Fruit fly (Drosophila melanogaster) whole organism, prepupa: Measurements from ENCODE around the gene mamo.
A peak's percentile ranks its signal among the peaks of the same experiment; 100 is the strongest.

Experiments
- Blimp-1 ChIP-seq: fragments of 200-800 bp; sonication (Bioruptor generic); optimal IDR thresholded peaks from 3 replicates; lab custom pipeline; 2017; ENCODE audit warnings: missing biosample characterization, missing genetic modification characterization, mild to moderate bottlenecking, moderate library complexity, missing genetic modification reagents
- CG10631 ChIP-seq: fragments of 200-800 bp; sonication (Bioruptor generic); optimal IDR thresholded peaks from 2 replicates; lab custom pipeline; 2016; ENCODE audit warnings: missing biosample characterization, missing genetic modification characterization
- CG11762 ChIP-seq: fragments of 200-800 bp; sonication (Bioruptor generic); optimal IDR thresholded peaks from 3 replicates; lab custom pipeline; 2016; ENCODE audit warnings: missing biosample characterization, missing genetic modification characterization; ENCODE audit not compliant: insufficient read depth
- CG1621 ChIP-seq: fragments of 200-800 bp; sonication (Bioruptor generic); optimal IDR thresholded peaks from 3 replicates; lab custom pipeline; 2018; ENCODE audit warnings: missing biosample characterization, mild to moderate bottlenecking, missing genetic modification characterization
- CG16779 ChIP-seq: fragments of 200-800 bp; sonication (Bioruptor generic); optimal IDR thresholded peaks from 3 replicates; lab custom pipeline; 2017; ENCODE audit warnings: missing biosample characterization, mild to moderate bottlenecking, missing genetic modification characterization
- CG3032 ChIP-seq: fragments of 200-800 bp; optimal IDR thresholded peaks from 2 replicates; lab custom pipeline; 2019; ENCODE audit warnings: missing biosample characterization, mild to moderate bottlenecking, missing genetic modification characterization, moderate library complexity
- CG31627 ChIP-seq: fragments of 200-800 bp; sonication (Bioruptor generic); optimal IDR thresholded peaks from 3 replicates; lab custom pipeline; 2016; ENCODE audit warnings: missing biosample characterization, missing genetic modification characterization
- CG32006 ChIP-seq: fragments of 200-800 bp; sonication (Bioruptor generic); optimal IDR thresholded peaks from 3 replicates; lab custom pipeline; 2017; ENCODE audit warnings: missing biosample characterization, mild to moderate bottlenecking, missing genetic modification characterization
- CG3919 ChIP-seq: fragments of 200-800 bp; sonication (Bioruptor generic); optimal IDR thresholded peaks from 3 replicates; lab custom pipeline; 2016; ENCODE audit warnings: missing biosample characterization, missing genetic modification characterization
- CG4318 ChIP-seq: fragments of 200-800 bp; sonication (Bioruptor generic); optimal IDR thresholded peaks from 3 replicates; lab custom pipeline; 2017; ENCODE audit warnings: missing biosample characterization, mild to moderate bottlenecking, missing genetic modification characterization
- CG6163 ChIP-seq: fragments of 200-800 bp; sonication (Bioruptor generic); IDR thresholded peaks from 3 replicates; pipeline ENCODE4 v1.3.6; 2022; ENCODE audit warnings: missing biosample characterization, missing genetic modification characterization
- CG6276 ChIP-seq: fragments of 200-800 bp; sonication (Bioruptor generic); optimal IDR thresholded peaks from 2 replicates; lab custom pipeline; 2017; ENCODE audit warnings: missing biosample characterization, mild to moderate bottlenecking, missing genetic modification characterization
- CG6792 ChIP-seq: fragments of 200-800 bp; sonication (Bioruptor generic); optimal IDR thresholded peaks from 3 replicates; lab custom pipeline; 2016; ENCODE audit warnings: missing biosample characterization, missing genetic modification characterization
- CG6808 ChIP-seq: fragments of 200-800 bp; sonication (Bioruptor generic); optimal IDR thresholded peaks from 3 replicates; lab custom pipeline; 2017; ENCODE audit warnings: missing biosample characterization, missing genetic modification characterization, mild to moderate bottlenecking, moderate library complexity, missing genetic modification reagents
- CG6854 ChIP-seq: fragments of 200-800 bp; sonication (Bioruptor generic); optimal IDR thresholded peaks from 2 replicates; lab custom pipeline; 2017; ENCODE audit warnings: missing biosample characterization, mild to moderate bottlenecking, missing genetic modification characterization
- CG8119 ChIP-seq: fragments of 200-800 bp; sonication (Bioruptor generic); IDR thresholded peaks from 3 replicates; pipeline ENCODE4 v1.3.6; 2022; ENCODE audit warnings: missing biosample characterization, missing genetic modification characterization
- CG8319 ChIP-seq: fragments of 200-800 bp; sonication (Bioruptor generic); optimal IDR thresholded peaks from 3 replicates; lab custom pipeline; 2016; ENCODE audit warnings: missing biosample characterization, missing genetic modification characterization
- CG8632 ChIP-seq: fragments of 200-800 bp; sonication (Bioruptor generic); optimal IDR thresholded peaks from 3 replicates; lab custom pipeline; 2016; ENCODE audit warnings: missing biosample characterization, missing genetic modification characterization
- CG9139 ChIP-seq: fragments of 200-800 bp; sonication (Bioruptor generic); optimal IDR thresholded peaks from 3 replicates; lab custom pipeline; 2017; ENCODE audit warnings: missing biosample characterization, mild to moderate bottlenecking, missing genetic modification characterization
- Eip78C ChIP-seq: fragments of 200-800 bp; sonication (Bioruptor generic); peaks from one replicate; lab custom pipeline; 2016; ENCODE audit warnings: missing biosample characterization, missing genetic modification characterization
- Eip93F ChIP-seq: fragments of 200-800 bp; sonication (Bioruptor generic); optimal IDR thresholded peaks from 2 replicates; lab custom pipeline; 2016; ENCODE audit warnings: missing biosample characterization, mild to moderate bottlenecking, missing genetic modification characterization
- Ets21C ChIP-seq: fragments of 200-800 bp; sonication (Bioruptor generic); optimal IDR thresholded peaks from 3 replicates; lab custom pipeline; 2016; ENCODE audit warnings: missing biosample characterization, missing genetic modification characterization
- Ets96B ChIP-seq: fragments of 200-800 bp; optimal IDR thresholded peaks from 2 replicates; lab custom pipeline; 2019; ENCODE audit warnings: missing biosample characterization, mild to moderate bottlenecking, missing genetic modification characterization, moderate library complexity
- Lpt ChIP-seq: fragments of 200-800 bp; sonication (Bioruptor generic); optimal IDR thresholded peaks from 3 replicates; lab custom pipeline; 2016; ENCODE audit warnings: missing biosample characterization, missing genetic modification characterization
- Met ChIP-seq: fragments of 200-800 bp; sonication (Bioruptor generic); optimal IDR thresholded peaks from 3 replicates; lab custom pipeline; 2016; ENCODE audit warnings: missing biosample characterization, missing genetic modification characterization
- OdsH ChIP-seq: fragments of 200-800 bp; sonication (Bioruptor generic); optimal IDR thresholded peaks from 3 replicates; lab custom pipeline; 2016; ENCODE audit warnings: missing biosample characterization, missing genetic modification characterization
- Smox ChIP-seq: fragments of 200-800 bp; sonication (Bioruptor generic); optimal IDR thresholded peaks from 3 replicates; lab custom pipeline; 2016; ENCODE audit warnings: missing biosample characterization, missing genetic modification characterization
- Sox102F ChIP-seq: fragments of 200-800 bp; sonication (Bioruptor generic); optimal IDR thresholded peaks from 2 replicates; lab custom pipeline; 2016; ENCODE audit warnings: missing biosample characterization, mild to moderate bottlenecking, missing genetic modification characterization
- Sox14 ChIP-seq: fragments of 200-800 bp; sonication (Bioruptor generic); optimal IDR thresholded peaks from 3 replicates; lab custom pipeline; 2016; ENCODE audit warnings: missing biosample characterization, missing genetic modification characterization
- Sox15 ChIP-seq: fragments of 200-800 bp; sonication (Bioruptor generic); optimal IDR thresholded peaks from 3 replicates; lab custom pipeline; 2016; ENCODE audit warnings: missing biosample characterization, missing genetic modification characterization
- acj6 ChIP-seq: fragments of 200-800 bp; sonication (Bioruptor generic); optimal IDR thresholded peaks from 3 replicates; lab custom pipeline; 2016; ENCODE audit warnings: missing biosample characterization, missing genetic modification characterization
- cyc ChIP-seq: fragments of 200-800 bp; sonication (Bioruptor generic); optimal IDR thresholded peaks from 3 replicates; lab custom pipeline; 2016; ENCODE audit warnings: missing biosample characterization, missing genetic modification characterization
- dac ChIP-seq: fragments of 200-800 bp; sonication (Bioruptor generic); optimal IDR thresholded peaks from 2 replicates; lab custom pipeline; 2017; ENCODE audit warnings: missing biosample characterization, mild to moderate bottlenecking, missing genetic modification characterization
- esn ChIP-seq: fragments of 200-800 bp; sonication (Bioruptor generic); optimal IDR thresholded peaks from 2 replicates; lab custom pipeline; 2016; ENCODE audit warnings: missing biosample characterization, mild to moderate bottlenecking, missing genetic modification characterization, moderate library complexity
- fd59A ChIP-seq: fragments of 200-800 bp; sonication (Bioruptor generic); optimal IDR thresholded peaks from 2 replicates; lab custom pipeline; 2017; ENCODE audit warnings: missing biosample characterization, mild to moderate bottlenecking, missing genetic modification characterization, missing genetic modification reagents
- fkh ChIP-seq: fragments of 200-800 bp; sonication (Bioruptor generic); optimal IDR thresholded peaks from 3 replicates; lab custom pipeline; 2017; ENCODE audit warnings: missing biosample characterization, mild to moderate bottlenecking, missing genetic modification characterization, moderate library complexity
- lz ChIP-seq: fragments of 200-800 bp; sonication (Bioruptor generic); optimal IDR thresholded peaks from 3 replicates; lab custom pipeline; 2016; ENCODE audit warnings: missing biosample characterization, missing genetic modification characterization
- pdm3 ChIP-seq: fragments of 200-800 bp; sonication (Bioruptor generic); optimal IDR thresholded peaks from 3 replicates; lab custom pipeline; 2016; ENCODE audit warnings: missing biosample characterization, missing genetic modification characterization
- salr ChIP-seq, 2 experiments: fragments of 200-800 bp; sonication (Bioruptor generic); optimal IDR thresholded peaks; 3 replicates each; lab custom pipeline; 2016 to 2018; ENCODE audit warnings: missing biosample characterization in 2 of 2, missing genetic modification characterization in 2 of 2, mild to moderate bottlenecking in 1 of 2
- spab ChIP-seq: fragments of 200-800 bp; sonication (Bioruptor generic); optimal IDR thresholded peaks from 2 replicates; lab custom pipeline; 2017; ENCODE audit warnings: missing biosample characterization, mild to moderate bottlenecking, missing genetic modification characterization, missing genetic modification reagents
- ss ChIP-seq, 2 experiments: fragments of 200-800 bp; sonication (Bioruptor generic); optimal IDR thresholded peaks; 2 replicates in 1 of 2; 3 replicates in 1 of 2; lab custom pipeline; 2017 to 2018; ENCODE audit warnings: mild to moderate bottlenecking in 2 of 2, missing biosample characterization in 2 of 2, missing genetic modification characterization in 2 of 2, moderate library complexity in 1 of 2
- topi ChIP-seq: fragments of 200-800 bp; sonication (Bioruptor generic); optimal IDR thresholded peaks from 3 replicates; lab custom pipeline; 2016; ENCODE audit warnings: missing biosample characterization, missing genetic modification characterization
- vri ChIP-seq: fragments of 200-800 bp; sonication (Bioruptor generic); optimal IDR thresholded peaks from 3 replicates; lab custom pipeline; 2016; ENCODE audit warnings: missing biosample characterization, mild to moderate bottlenecking, missing genetic modification characterization

Gene mamo

DNA sequence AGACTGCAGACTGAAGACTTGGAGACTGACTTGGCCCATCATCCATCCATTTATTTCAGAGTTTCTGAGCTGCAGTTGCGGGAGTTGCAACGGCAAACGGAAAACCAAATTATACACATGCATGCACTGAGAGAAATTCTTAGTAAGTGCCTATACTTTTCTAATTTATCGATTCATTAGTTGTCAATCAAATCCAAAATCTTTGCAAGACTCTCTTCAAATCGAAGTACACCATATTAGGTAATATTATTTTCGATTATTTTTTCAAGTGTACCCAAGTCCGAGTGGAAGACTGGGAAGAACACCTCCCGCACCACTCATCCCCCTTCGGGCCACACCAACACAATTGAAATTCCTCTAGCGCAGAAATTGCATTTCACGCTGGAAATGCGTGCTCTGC, 38.9 kb downstream of the mamo start (continued):
- TF ChIP-seq CG11762 (GFP tag; lab: Kevin White, UChicago) (no peak), topi (GFP tag; lab: Kevin White, UChicago) (peak; percentile 46), CG6163 (GFP tag; lab: Robert Waterston, UW) (peak; percentile 52; the same call in 1 of the 3 replicates), Lpt (peak; percentile 28), Ets96B (peak; percentile 44), salr (GFP tag; optimal IDR thresholded peaks at IDR 0.05; lab: Kevin White, UChicago) (peak in 1 of 2 experiments; percentile 25), Sox15 (GFP tag; lab: Kevin White, UChicago) (no peak)

DNA sequence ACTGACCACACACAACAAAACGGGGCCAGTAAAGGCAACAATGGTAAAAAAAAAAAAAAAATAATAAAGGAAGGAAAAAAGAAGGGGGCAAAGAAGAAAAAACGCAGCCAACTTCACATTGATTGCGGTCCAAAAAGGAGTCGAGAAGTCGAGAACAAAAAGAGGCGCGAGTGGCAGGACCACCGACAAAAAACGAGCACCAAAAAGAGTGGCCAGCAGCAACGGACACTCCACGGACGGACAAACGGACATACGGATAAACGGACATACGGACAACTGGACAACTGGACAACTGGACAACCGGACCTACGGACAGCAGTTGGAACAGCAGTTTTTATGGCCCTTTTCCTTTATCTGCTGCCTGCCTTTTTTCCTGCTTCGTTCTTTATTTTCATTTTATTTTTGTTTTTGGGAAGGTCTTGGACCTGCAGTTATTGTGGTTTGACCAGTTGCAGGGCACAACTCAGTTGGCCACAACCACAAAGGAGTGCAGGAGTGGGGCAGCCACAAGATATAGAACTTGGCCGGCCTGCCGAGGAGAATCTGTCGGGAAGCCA, 41.4 kb downstream of the mamo start:
- no peak for TF ChIP-seq pdm3 (GFP tag; lab: Kevin White, UChicago)
- peak; percentile 77 for TF ChIP-seq CG1621 (tag; lab: Kevin White, UChicago)
- TF ChIP-seq cyc = no peak
- TF ChIP-seq ss (GFP tag; optimal IDR thresholded peaks at IDR 0.05; lab: Kevin White, UChicago) = peak; percentile 68 to 71
- TF ChIP-seq Ets96B = no peak
- TF ChIP-seq CG6808 (GFP tag; lab: Kevin White, UChicago) = peak; percentile 54
- peak; percentile 11 for TF ChIP-seq vri (GFP tag; lab: Kevin White, UChicago)
- TF ChIP-seq CG6854 (GFP tag; lab: Kevin White, UChicago) = peak; percentile 22
- TF ChIP-seq CG16779 (tag; lab: Kevin White, UChicago) = no peak
- no peak for TF ChIP-seq Met (GFP tag; lab: Kevin White, UChicago)
- TF ChIP-seq CG3032 (tag; lab: Kevin White, UChicago) = peak; percentile 11
- TF ChIP-seq CG9139 (GFP tag; lab: Kevin White, UChicago) = peak; percentile 51
- TF ChIP-seq CG11762 (GFP tag; lab: Kevin White, UChicago) = no peak
- peak; percentile 0 for TF ChIP-seq Sox102F
- peak; percentile 40; the same call in 1 of the 3 replicates for TF ChIP-seq CG6163 (GFP tag; lab: Robert Waterston, UW)

DNA sequence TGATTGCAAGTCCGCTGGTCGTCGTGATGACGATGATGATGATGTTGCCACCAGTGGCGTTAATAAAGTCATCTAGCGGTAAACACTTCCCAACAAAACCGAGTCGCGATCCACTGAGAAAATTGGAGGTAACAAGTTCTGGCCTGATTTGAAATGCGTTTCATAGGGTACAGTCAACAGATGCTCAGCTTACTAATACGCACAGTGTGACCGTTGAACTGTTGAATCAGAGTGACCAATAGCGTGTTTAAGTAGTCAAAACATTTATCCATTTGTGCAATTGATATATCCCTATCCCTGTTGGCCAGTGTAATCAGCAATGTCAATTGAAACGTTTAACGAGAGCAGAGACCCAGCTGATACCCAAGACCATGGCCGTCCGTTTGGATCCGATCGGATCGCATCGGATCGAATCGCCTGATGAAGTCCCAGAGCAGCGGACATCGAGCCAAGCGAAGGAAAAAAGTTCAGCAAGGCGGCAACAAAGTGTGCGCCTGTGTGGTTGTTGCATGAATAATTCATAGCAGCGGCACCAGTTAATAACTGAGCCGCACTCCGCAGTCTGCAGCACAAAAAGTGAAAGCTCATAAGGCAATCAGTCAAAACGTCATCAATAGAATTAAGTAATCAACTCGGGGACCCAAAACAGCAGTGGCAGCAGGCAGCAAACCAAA, 42.1 kb downstream of the mamo start:
- TF ChIP-seq fd59A (GFP tag; lab: Kevin White, UChicago) = peak; percentile 42
- no peak for TF ChIP-seq CG6276 (GFP tag; lab: Kevin White, UChicago)
- peak; percentile 36 for TF ChIP-seq CG31627 (GFP tag; lab: Kevin White, UChicago)
- TF ChIP-seq OdsH (GFP tag; lab: Kevin White, UChicago) = peak; percentile 15
- peak; percentile 26 for TF ChIP-seq spab (GFP tag; lab: Kevin White, UChicago)
- peak; percentile 33 for TF ChIP-seq CG1621 (tag; lab: Kevin White, UChicago)
- peak; percentile 36 for TF ChIP-seq CG6792
- TF ChIP-seq Eip78C (GFP tag; lab: Kevin White, UChicago) = peak; percentile 80
- TF ChIP-seq salr (GFP tag; optimal IDR thresholded peaks at IDR 0.05; lab: Kevin White, UChicago) = peak in 1 of 2 experiments; percentile 52
- TF ChIP-seq Blimp-1 = peak; percentile 70
- TF ChIP-seq CG4318 (GFP tag; lab: Kevin White, UChicago) = peak; percentile 8
- TF ChIP-seq CG11762 (GFP tag; lab: Kevin White, UChicago) = no peak
- TF ChIP-seq acj6 (GFP tag; lab: Kevin White, UChicago) = peak; percentile 31
- no peak for TF ChIP-seq fkh (GFP tag; lab: Kevin White, UChicago)
- TF ChIP-seq topi (GFP tag; lab: Kevin White, UChicago) = peak; percentile 45
- peak; percentile 33 for TF ChIP-seq CG10631 (GFP tag; lab: Kevin White, UChicago)
- TF ChIP-seq Eip93F (GFP tag; lab: Kevin White, UChicago) = no peak
- peak; percentile 37 for TF ChIP-seq Sox14 (GFP tag; lab: Kevin White, UChicago)
- TF ChIP-seq cyc = peak; percentile 14
- no peak for TF ChIP-seq CG6163 (GFP tag; lab: Robert Waterston, UW)
- TF ChIP-seq ss (GFP tag; optimal IDR thresholded peaks at IDR 0.05; lab: Kevin White, UChicago) = peak in 1 of 2 experiments; percentile 1
- TF ChIP-seq CG6808 (GFP tag; lab: Kevin White, UChicago) = peak; percentile 17
- TF ChIP-seq dac = no peak
- TF ChIP-seq Smox = no peak
- no peak for TF ChIP-seq CG8319 (GFP tag; lab: Kevin White, UChicago)
- TF ChIP-seq lz = peak; percentile 15
- peak; percentile 5 for TF ChIP-seq esn (GFP tag; lab: Kevin White, UChicago)
- TF ChIP-seq vri (GFP tag; lab: Kevin White, UChicago) = no peak
- no peak for TF ChIP-seq Ets21C (GFP tag; lab: Kevin White, UChicago)
- peak; percentile 53 for TF ChIP-seq CG32006 (GFP tag; lab: Kevin White, UChicago)
- TF ChIP-seq CG8119 (GFP tag; lab: Robert Waterston, UW) = peak; percentile 30; the same call in 1 of the 3 replicates
- TF ChIP-seq CG6854 (GFP tag; lab: Kevin White, UChicago) = no peak
- TF ChIP-seq CG3919 (GFP tag; lab: Kevin White, UChicago) = peak; percentile 40
- TF ChIP-seq CG8632 (GFP tag; lab: Kevin White, UChicago) = no peak
- TF ChIP-seq CG9139 (GFP tag; lab: Kevin White, UChicago) = no peak
